Worm (Caenorhabditis elegans): ENCODE measurements around the gene srh-222.

DNA sequence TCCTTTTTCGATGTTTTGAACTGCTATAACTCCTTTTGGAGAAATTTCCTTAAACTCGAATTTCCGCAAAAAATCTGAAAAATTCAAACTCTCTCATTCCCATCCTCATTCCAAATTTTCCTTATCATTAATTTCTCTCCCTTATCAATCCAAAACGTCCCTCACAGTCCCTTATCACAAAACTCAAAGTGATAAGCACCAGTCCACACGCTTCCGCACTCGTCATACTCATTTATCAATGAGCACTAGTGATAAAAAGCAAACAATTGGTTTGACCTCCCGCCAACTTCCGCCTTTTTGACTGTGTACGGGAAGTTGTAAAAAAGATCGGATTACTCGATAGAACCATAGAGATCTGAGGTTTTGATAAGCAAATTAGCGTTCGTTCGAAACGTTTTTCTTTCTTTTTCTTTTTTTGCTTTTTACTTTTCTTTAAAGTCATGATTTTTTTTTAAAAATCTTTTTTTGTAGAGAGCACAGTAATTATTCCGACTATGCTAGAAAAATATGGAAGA lies 9.1 kb downstream of the srh-222 start, which contains the start of gene clec-78:
- TF ChIP-seq nhr-76 (tag; optimal IDR thresholded peaks at IDR 0.05) (no peak), elt-3 (tag; optimal IDR thresholded peaks at IDR 0.05) (no peak), lin-32 (GFP tag; optimal IDR thresholded peaks at IDR 0.05) (no peak), ztf-11 (tag; optimal IDR thresholded peaks at IDR 0.05) (no peak), unc-62 (GFP tag; optimal IDR thresholded peaks at IDR 0.05) (no peak), mab-5 (tag; optimal IDR thresholded peaks at IDR 0.05) (no peak), nhr-28 (tag; optimal IDR thresholded peaks at IDR 0.05) (no peak), unc-39 (tag; optimal IDR thresholded peaks at IDR 0.05) (no peak), ces-1 (GFP tag; optimal IDR thresholded peaks at IDR 0.05) (no peak), zip-8 (tag; optimal IDR thresholded peaks at IDR 0.05) (no peak), mep-1 (tag; optimal IDR thresholded peaks at IDR 0.05) (no peak), tbx-8 (GFP tag; optimal IDR thresholded peaks at IDR 0.05) (no peak)
